Worm (Caenorhabditis elegans): Measurements from ENCODE around the gene rmd-6.
"Not testable (repeated sequence)": the region's sequence is repeated elsewhere in the genome, so short reads cannot be mapped to it uniquely, and the experiment has no call there.

Gene rmd-6

ce11 chrIV:5068541-5068940 lies at the start of gene rmd-6, which contains the start of gene R13H9.6:
Gene rmd-6 (plus strand): TSS chrIV:5068845.
Gene R13H9.6 (minus strand): TSS chrIV:5068641.
- not testable (repeated sequence) for TF ChIP-seq ztf-23 (GFP tag; IDR thresholded peaks at IDR 0.05); ref-1 (GFP tag; conservative IDR thresholded peaks at IDR 0.05); cog-1 (tag; optimal IDR thresholded peaks at IDR 0.05)

- TF ChIP-seq cog-1 (tag; optimal IDR thresholded peaks at IDR 0.05) (no peak), T22C8.4 (GFP tag; IDR thresholded peaks at IDR 0.05) (no peak), med-1 (GFP tag; optimal IDR thresholded peaks at IDR 0.05; ENCODE audit: insufficient read depth) (no peak), klf-2 (GFP tag; conservative IDR thresholded peaks at IDR 0.05) (no peak), flt-1 (GFP tag; IDR thresholded peaks at IDR 0.05) (no peak), ref-1 (GFP tag; conservative IDR thresholded peaks at IDR 0.05) (no peak), tab-1 (GFP tag; IDR thresholded peaks at IDR 0.05) (no peak), ztf-23 (GFP tag; IDR thresholded peaks at IDR 0.05) (no peak), ztf-29 (GFP tag; IDR thresholded peaks at IDR 0.05) (no peak)
Observed at ce11 chrIV:5020533-5020932, 48.1 kb upstream of the rmd-6 start, which contains the start of gene T28H11.8. Gene T28H11.8 (minus strand): TSS chrIV:5020633.

DNA sequence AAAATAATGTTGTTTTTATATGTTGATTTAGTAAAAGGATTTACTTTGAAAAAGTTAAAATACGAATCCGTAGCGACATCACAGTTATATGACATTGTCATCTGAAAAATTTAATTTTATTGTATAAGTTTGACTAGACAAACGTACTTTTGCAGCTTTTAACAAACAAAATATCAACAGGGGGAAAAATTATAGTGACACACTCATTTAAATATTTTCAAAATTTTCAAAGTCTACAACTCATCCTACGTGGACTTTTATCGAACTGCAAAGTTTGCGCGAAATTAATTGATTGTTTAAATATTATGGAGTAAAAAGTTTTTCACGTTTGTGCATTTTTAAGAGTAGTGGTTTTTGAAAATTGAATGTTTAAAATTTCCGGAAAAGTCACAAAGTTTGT lies 43.0 kb upstream of the rmd-6 start, which contains the start of gene C09B9.85:
Gene C09B9.85 (minus strand): TSS at position 101 of the 400 bp plus-strand sequence.
- TF ChIP-seq ztf-29 (GFP tag; IDR thresholded peaks at IDR 0.05) (no peak), T22C8.4 (GFP tag; IDR thresholded peaks at IDR 0.05) (no peak), med-1 (GFP tag; optimal IDR thresholded peaks at IDR 0.05; ENCODE audit: insufficient read depth) (no peak), tab-1 (GFP tag; IDR thresholded peaks at IDR 0.05) (no peak), klf-2 (GFP tag; conservative IDR thresholded peaks at IDR 0.05) (no peak), ref-1 (GFP tag; conservative IDR thresholded peaks at IDR 0.05) (no peak), cog-1 (tag; optimal IDR thresholded peaks at IDR 0.05) (no peak), ztf-23 (GFP tag; IDR thresholded peaks at IDR 0.05) (no peak), flt-1 (GFP tag; IDR thresholded peaks at IDR 0.05) (no peak)

DNA sequence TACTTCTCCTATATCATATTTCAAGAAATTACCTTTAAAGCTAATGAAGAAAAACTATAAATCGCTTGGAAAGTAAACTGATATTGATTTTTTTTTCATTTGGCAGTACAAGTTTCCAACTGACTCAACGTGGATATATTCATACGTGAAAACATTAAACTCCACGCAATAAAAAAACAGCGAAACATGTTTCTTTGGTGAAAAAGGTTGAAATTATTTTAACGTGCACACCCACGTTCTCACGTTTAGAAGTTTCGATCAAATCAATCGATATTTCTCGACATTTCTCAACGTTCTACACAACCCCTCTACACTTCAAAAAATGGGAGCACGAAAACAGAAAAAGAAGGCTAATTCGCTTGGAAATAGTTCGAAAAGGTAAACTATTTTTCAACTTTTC lies 39.7 kb upstream of the rmd-6 start, which contains the start of the genes best-6 and C09B9.2:
Gene best-6 (minus strand): TSS at position 101 of the 400 bp plus-strand sequence.
Gene C09B9.2 (plus strand): TSS at position 314 of the 400 bp plus-strand sequence.
- TF ChIP-seq med-1 (GFP tag; optimal IDR thresholded peaks at IDR 0.05; ENCODE audit: insufficient read depth) (no peak), ref-1 (GFP tag; conservative IDR thresholded peaks at IDR 0.05) (no peak), klf-2 (GFP tag; conservative IDR thresholded peaks at IDR 0.05) (no peak), cog-1 (tag; optimal IDR thresholded peaks at IDR 0.05) (no peak), T22C8.4 (GFP tag; IDR thresholded peaks at IDR 0.05) (no peak), ztf-23 (GFP tag; IDR thresholded peaks at IDR 0.05) (no peak), ztf-29 (GFP tag; IDR thresholded peaks at IDR 0.05) (no peak), flt-1 (GFP tag; IDR thresholded peaks at IDR 0.05) (no peak), tab-1 (GFP tag; IDR thresholded peaks at IDR 0.05) (no peak)

ce11 chrIV:5031346-5031745 lies 37.3 kb upstream of the rmd-6 start:
- TF ChIP-seq T22C8.4 (GFP tag; IDR thresholded peaks at IDR 0.05) = no peak
- no peak for TF ChIP-seq ref-1 (GFP tag; conservative IDR thresholded peaks at IDR 0.05)
- TF ChIP-seq tab-1 (GFP tag; IDR thresholded peaks at IDR 0.05) = no peak
- no peak for TF ChIP-seq med-1 (GFP tag; optimal IDR thresholded peaks at IDR 0.05; ENCODE audit: insufficient read depth)
- no peak for TF ChIP-seq ztf-23 (GFP tag; IDR thresholded peaks at IDR 0.05)
- no peak for TF ChIP-seq klf-2 (GFP tag; conservative IDR thresholded peaks at IDR 0.05)
- TF ChIP-seq cog-1 (tag; optimal IDR thresholded peaks at IDR 0.05) = no peak
- no peak for TF ChIP-seq ztf-29 (GFP tag; IDR thresholded peaks at IDR 0.05)
- no peak for TF ChIP-seq flt-1 (GFP tag; IDR thresholded peaks at IDR 0.05)

DNA sequence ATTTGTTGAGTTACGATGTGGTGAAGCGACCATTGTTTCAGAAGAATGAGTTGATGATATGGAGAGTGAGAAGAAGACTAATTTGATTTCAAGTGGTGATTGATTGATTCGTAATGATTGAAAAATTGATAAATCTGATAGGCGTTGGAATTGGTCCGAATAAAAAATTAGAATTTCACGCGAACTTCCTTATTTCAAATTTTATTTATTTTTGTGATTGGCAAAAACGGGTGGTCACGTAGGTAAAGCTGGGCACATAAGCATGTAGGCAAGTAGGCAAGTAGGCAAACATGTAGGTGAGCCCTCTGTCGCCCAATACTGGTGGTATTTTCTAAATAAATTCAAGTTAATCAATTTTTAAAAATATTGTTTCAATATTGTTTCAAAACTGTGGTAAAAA lies 35.4 kb upstream of the rmd-6 start, which contains the start of gene C09B9.4:
Gene C09B9.4 (minus strand): TSS at position 101 of the 400 bp plus-strand sequence.
- TF ChIP-seq flt-1 (GFP tag; IDR thresholded peaks at IDR 0.05) (no peak), tab-1 (GFP tag; IDR thresholded peaks at IDR 0.05) (no peak), ref-1 (GFP tag; conservative IDR thresholded peaks at IDR 0.05) (no peak), T22C8.4 (GFP tag; IDR thresholded peaks at IDR 0.05) (no peak), ztf-29 (GFP tag; IDR thresholded peaks at IDR 0.05) (no peak), med-1 (GFP tag; optimal IDR thresholded peaks at IDR 0.05; ENCODE audit: insufficient read depth) (no peak), ztf-23 (GFP tag; IDR thresholded peaks at IDR 0.05) (no peak), klf-2 (GFP tag; conservative IDR thresholded peaks at IDR 0.05) (no peak), cog-1 (tag; optimal IDR thresholded peaks at IDR 0.05) (no peak)

ce11 chrIV:5037489-5037888 lies 31.2 kb upstream of the rmd-6 start, which contains the start of gene C09B9.1:
Gene C09B9.1 (plus strand): TSS chrIV:5037789.
- TF ChIP-seq tab-1 (GFP tag; IDR thresholded peaks at IDR 0.05) = no peak
- no peak for TF ChIP-seq ztf-29 (GFP tag; IDR thresholded peaks at IDR 0.05)
- no peak for TF ChIP-seq ztf-23 (GFP tag; IDR thresholded peaks at IDR 0.05)
- no peak for TF ChIP-seq klf-2 (GFP tag; conservative IDR thresholded peaks at IDR 0.05)
- TF ChIP-seq T22C8.4 (GFP tag; IDR thresholded peaks at IDR 0.05) = no peak
- TF ChIP-seq flt-1 (GFP tag; IDR thresholded peaks at IDR 0.05) = no peak
- no peak for TF ChIP-seq cog-1 (tag; optimal IDR thresholded peaks at IDR 0.05)
- no peak for TF ChIP-seq ref-1 (GFP tag; conservative IDR thresholded peaks at IDR 0.05)
- no peak for TF ChIP-seq med-1 (GFP tag; optimal IDR thresholded peaks at IDR 0.05; ENCODE audit: insufficient read depth)

ce11 chrIV:5038744-5039143 lies 29.9 kb upstream of the rmd-6 start:
- TF ChIP-seq cog-1 (tag; optimal IDR thresholded peaks at IDR 0.05) (no peak), med-1 (GFP tag; optimal IDR thresholded peaks at IDR 0.05; ENCODE audit: insufficient read depth) (peak; percentile 52), ref-1 (GFP tag; conservative IDR thresholded peaks at IDR 0.05) (no peak; the same call in 1 of the 2 replicates), tab-1 (GFP tag; IDR thresholded peaks at IDR 0.05) (peak; percentile 80; the same call in 1 of the 2 replicates), ztf-23 (GFP tag; IDR thresholded peaks at IDR 0.05) (peak; percentile 63; the same call in 1 of the 2 replicates), flt-1 (GFP tag; IDR thresholded peaks at IDR 0.05) (peak; percentile 85), ztf-29 (GFP tag; IDR thresholded peaks at IDR 0.05) (no peak), klf-2 (GFP tag; conservative IDR thresholded peaks at IDR 0.05) (no peak), T22C8.4 (GFP tag; IDR thresholded peaks at IDR 0.05) (no peak; the same call in none of the 2 replicates)

- no peak for TF ChIP-seq ztf-23 (GFP tag; IDR thresholded peaks at IDR 0.05)
- no peak for TF ChIP-seq flt-1 (GFP tag; IDR thresholded peaks at IDR 0.05)
- TF ChIP-seq T22C8.4 (GFP tag; IDR thresholded peaks at IDR 0.05) = no peak
- TF ChIP-seq klf-2 (GFP tag; conservative IDR thresholded peaks at IDR 0.05) = no peak
- no peak for TF ChIP-seq ztf-29 (GFP tag; IDR thresholded peaks at IDR 0.05)
- TF ChIP-seq ref-1 (GFP tag; conservative IDR thresholded peaks at IDR 0.05) = no peak
- TF ChIP-seq tab-1 (GFP tag; IDR thresholded peaks at IDR 0.05) = no peak
- no peak for TF ChIP-seq med-1 (GFP tag; optimal IDR thresholded peaks at IDR 0.05; ENCODE audit: insufficient read depth)
Observed at ce11 chrIV:5045389-5045788, 23.3 kb upstream of the rmd-6 start, which contains the start of gene hot-9. Gene hot-9 (minus strand): TSS chrIV:5045489.
